Fruit fly (Drosophila melanogaster): Measurements from ENCODE around the gene CG12493.

DNA sequence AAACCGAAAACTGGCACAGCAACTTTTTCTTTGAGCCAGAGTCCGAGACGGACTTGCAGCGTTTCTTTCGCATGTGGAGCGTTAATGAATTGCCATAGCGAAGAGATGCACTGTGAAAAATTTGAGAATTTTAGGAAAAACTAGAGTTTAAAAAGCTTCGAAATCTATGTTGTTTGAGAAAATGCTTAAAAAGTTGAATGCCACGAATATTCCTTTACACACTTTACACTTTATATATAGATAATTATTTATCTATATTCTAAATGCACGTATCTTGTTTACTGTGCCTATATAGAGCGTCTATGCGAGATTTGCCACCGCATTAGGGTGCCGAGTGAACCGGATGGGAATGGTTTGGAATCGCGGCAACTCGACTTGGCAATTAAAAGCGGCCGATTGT lies 31.7 kb downstream of the CG12493 start:
- TF ChIP-seq dac (GFP tag; optimal IDR thresholded peaks at IDR 0.05) (peak; percentile 74), Ets21C (GFP tag; optimal IDR thresholded peaks at IDR 0.05) (no peak), Lpt (GFP tag; optimal IDR thresholded peaks at IDR 0.05) (peak; percentile 83), CG3919 (GFP tag; optimal IDR thresholded peaks at IDR 0.05) (peak; percentile 82), CG8632 (GFP tag; optimal IDR thresholded peaks at IDR 0.05) (peak; percentile 65), CG4318 (GFP tag; optimal IDR thresholded peaks at IDR 0.05) (peak; percentile 82), Eip75B (GFP tag; optimal IDR thresholded peaks at IDR 0.05) (peak; percentile 72), pdm3 (GFP tag; optimal IDR thresholded peaks at IDR 0.05) (peak; percentile 68), Hr4 (GFP tag; optimal IDR thresholded peaks at IDR 0.05) (peak; percentile 82), CG15336 (GFP tag; IDR thresholded peaks at IDR 0.05) (peak; percentile 94)
